Worm (Caenorhabditis elegans) whole organism, young adult: ENCODE results near the gene ZK112.4.

Experiments used
- F52B5.7 ChIP-seq: sonication (generic microtip); optimal IDR thresholded peaks from 2 replicates; lab custom pipeline; 2016; ENCODE audit warnings: mild to moderate bottlenecking, missing genetic modification characterization, missing compliant biosample characterization
- ZK185.1 ChIP-seq: sonication (generic microtip); optimal IDR thresholded peaks from 2 replicates; lab custom pipeline; 2016; ENCODE audit warnings: mild to moderate bottlenecking, missing genetic modification characterization, missing compliant biosample characterization; ENCODE audit not compliant: poor library complexity, severe bottlenecking
- attf-3 ChIP-seq: fragments of 200-800 bp; sonication (Bioruptor generic); conservative IDR thresholded peaks from 2 replicates; pipeline ENCODE4 v1.3.6; 2022; ENCODE audit warnings: missing genetic modification reagents, missing genetic modification characterization, missing compliant biosample characterization
- attf-6 ChIP-seq: fragments of 200-800 bp; sonication (Bioruptor generic); IDR thresholded peaks from 2 replicates; pipeline ENCODE4 v1.3.6; 2022; ENCODE audit warnings: missing genetic modification reagents, missing genetic modification characterization, missing compliant biosample characterization
- lag-1 ChIP-seq: fragments of 200-800 bp; sonication (Bioruptor generic); IDR thresholded peaks from 2 replicates; pipeline ENCODE4 v1.3.6; 2022; ENCODE audit warnings: missing genetic modification reagents, missing genetic modification characterization, missing compliant biosample characterization
- pha-4 ChIP-seq: fragments of 150-350 bp; sonication (generic microtip); optimal IDR thresholded peaks from 2 replicates; lab custom pipeline; 2014; ENCODE audit warnings: missing biosample characterization, missing genetic modification reagents, missing genetic modification characterization
- snpc-1.3 ChIP-seq: sonication (generic microtip); optimal IDR thresholded peaks from 2 replicates; lab custom pipeline; 2017; ENCODE audit warnings: missing genetic modification characterization, mild to moderate bottlenecking, missing compliant biosample characterization, antibody characterized with exemption, moderate library complexity, missing genotype, missing genetic modification reagents; ENCODE audit not compliant: insufficient read depth
- unc-62 ChIP-seq: fragments of 150-350 bp; optimal IDR thresholded peaks from 2 replicates; lab custom pipeline; 2014; ENCODE audit warnings: missing biosample characterization, missing genetic modification reagents, missing genetic modification characterization
- ztf-6 ChIP-seq: fragments of 200-800 bp; sonication (Bioruptor generic); IDR thresholded peaks from 2 replicates; pipeline ENCODE4 v1.3.6; 2022; ENCODE audit warnings: missing genetic modification reagents, missing genetic modification characterization, missing compliant biosample characterization

ce11 chrIII:7763503-7763902, 33.7 kb upstream of the ZK112.4 start, which contains the start of gene mtx-2:
- TF ChIP-seq ZK185.1 (tag; lab: Kevin White, UChicago) (no peak), F52B5.7 (tag; lab: Kevin White, UChicago) (no peak), attf-6 (GFP tag; lab: Robert Waterston, UW) (no peak), lag-1 (GFP tag; lab: Robert Waterston, UW) (no peak), pha-4 (tag; lab: Kevin White, UChicago) (no peak), attf-3 (GFP tag; lab: Robert Waterston, UW) (no peak), ztf-6 (GFP tag; lab: Robert Waterston, UW) (no peak), unc-62 (no peak), snpc-1.3 (tag; lab: Kevin White, UChicago) (no peak)
